Fruit fly (Drosophila melanogaster) whole organism, embryonic: Measurements from ENCODE around the gene Shaw.

Source experiments
- CG10209 ChIP-seq: fragments of 200-800 bp; sonication (Bioruptor generic); optimal IDR thresholded peaks from 3 replicates; lab custom pipeline; 2017; ENCODE audit warnings: missing biosample characterization, mild to moderate bottlenecking, missing genetic modification characterization, missing genetic modification reagents
- CG10267 ChIP-seq: fragments of 200-800 bp; sonication (Bioruptor generic); optimal IDR thresholded peaks from 2 replicates; lab custom pipeline; 2018; ENCODE audit warnings: missing biosample characterization, mild to moderate bottlenecking, missing genetic modification characterization, moderate library complexity
- CG10321 ChIP-seq: fragments of 200-800 bp; sonication (Bioruptor generic); IDR thresholded peaks from 2 replicates; pipeline ENCODE4 v1.3.6; 2022; ENCODE audit warnings: missing biosample characterization, missing genetic modification characterization
- CG11085 ChIP-seq: fragments of 200-800 bp; sonication (Bioruptor generic); IDR thresholded peaks from 2 replicates; pipeline ENCODE4 v1.3.6; 2022; ENCODE audit warnings: missing biosample characterization, missing genetic modification characterization
- CG11696 ChIP-seq: fragments of 200-800 bp; sonication (Bioruptor generic); IDR thresholded peaks from 2 replicates; pipeline ENCODE4 v1.3.6; 2022; ENCODE audit warnings: missing biosample characterization, missing genetic modification characterization
- CG13287 ChIP-seq: fragments of 200-800 bp; sonication (Bioruptor generic); IDR thresholded peaks from 2 replicates; pipeline ENCODE4 v1.3.6; 2022; ENCODE audit warnings: missing biosample characterization, missing genetic modification characterization; ENCODE audit not compliant: partially characterized antibody
- CG13894 ChIP-seq: fragments of 200-800 bp; sonication (Bioruptor generic); optimal IDR thresholded peaks from 3 replicates; lab custom pipeline; 2018; ENCODE audit warnings: missing biosample characterization, mild to moderate bottlenecking, missing genetic modification characterization, moderate library complexity
- CG15479 ChIP-seq: fragments of 200-800 bp; sonication (Bioruptor generic); optimal IDR thresholded peaks from 3 replicates; lab custom pipeline; 2019; ENCODE audit warnings: missing biosample characterization, mild to moderate bottlenecking, missing genetic modification characterization, moderate library complexity
- CG2712 ChIP-seq: fragments of 200-800 bp; optimal IDR thresholded peaks from 3 replicates; lab custom pipeline; 2019; ENCODE audit warnings: missing biosample characterization, mild to moderate bottlenecking, missing genetic modification characterization, moderate library complexity
- CG2875 ChIP-seq: fragments of 200-800 bp; sonication (Bioruptor generic); optimal IDR thresholded peaks from 2 replicates; lab custom pipeline; 2017; ENCODE audit warnings: missing biosample characterization, mild to moderate bottlenecking, missing genetic modification characterization, missing genetic modification reagents
- CG3163 ChIP-seq: fragments of 200-800 bp; sonication (Bioruptor generic); optimal IDR thresholded peaks from 3 replicates; lab custom pipeline; 2016; ENCODE audit warnings: missing biosample characterization, missing genetic modification characterization
- CG32772 ChIP-seq: fragments of 200-800 bp; sonication (Bioruptor generic); IDR thresholded peaks from 2 replicates; pipeline ENCODE4 v1.3.6; 2022; ENCODE audit warnings: missing biosample characterization, missing genetic modification characterization
- CG8924 ChIP-seq: fragments of 200-800 bp; optimal IDR thresholded peaks from 3 replicates; lab custom pipeline; 2019; ENCODE audit warnings: missing biosample characterization, mild to moderate bottlenecking, missing genetic modification characterization, moderate library complexity
- CG9797 ChIP-seq: fragments of 200-800 bp; sonication (Bioruptor generic); optimal IDR thresholded peaks from 3 replicates; lab custom pipeline; 2018; ENCODE audit warnings: missing biosample characterization, mild to moderate bottlenecking, missing genetic modification characterization
- Dbx ChIP-seq: fragments of 200-800 bp; sonication (Bioruptor generic); IDR thresholded peaks from 3 replicates; pipeline ENCODE4 v1.3.6; 2022; ENCODE audit warnings: missing biosample characterization, missing genetic modification characterization
- Deaf1 ChIP-seq: fragments of 200-800 bp; optimal IDR thresholded peaks from 3 replicates; lab custom pipeline; 2019; ENCODE audit warnings: missing biosample characterization, mild to moderate bottlenecking, missing genetic modification characterization, moderate library complexity
- Doc3 ChIP-seq: fragments of 200-800 bp; sonication (Bioruptor generic); IDR thresholded peaks from 3 replicates; pipeline ENCODE4 v1.3.6; 2022; ENCODE audit warnings: missing biosample characterization, missing genetic modification characterization; ENCODE audit not compliant: partially characterized antibody
- Dref ChIP-seq: fragments of 200-800 bp; sonication (Bioruptor generic); IDR thresholded peaks from 2 replicates; pipeline ENCODE4 v1.3.6; 2022; ENCODE audit warnings: missing biosample characterization, missing genetic modification characterization
- Drgx ChIP-seq: fragments of 200-800 bp; sonication (Bioruptor generic); IDR thresholded peaks from 2 replicates; pipeline ENCODE4 v1.3.6; 2022; ENCODE audit warnings: missing biosample characterization, missing genetic modification characterization
- Elba2 ChIP-seq: fragments of 200-800 bp; sonication (Bioruptor generic); optimal IDR thresholded peaks from 3 replicates; lab custom pipeline; 2016; ENCODE audit warnings: missing biosample characterization, missing genetic modification characterization
- Fer1 ChIP-seq: fragments of 200-800 bp; sonication (Bioruptor generic); optimal IDR thresholded peaks from 2 replicates; lab custom pipeline; 2017; ENCODE audit warnings: missing biosample characterization, mild to moderate bottlenecking, missing genetic modification characterization
- HLH4C ChIP-seq: fragments of 200-800 bp; sonication (Bioruptor generic); IDR thresholded peaks from 3 replicates; pipeline ENCODE4 v1.3.6; 2022; ENCODE audit warnings: missing biosample characterization, missing genetic modification characterization; ENCODE audit not compliant: partially characterized antibody
- Hand ChIP-seq: fragments of 200-800 bp; sonication (Bioruptor generic); optimal IDR thresholded peaks from 2 replicates; lab custom pipeline; 2017; ENCODE audit warnings: mild to moderate bottlenecking, missing biosample characterization, missing genetic modification reagents, missing genetic modification characterization
- Hr3 ChIP-seq: fragments of 200-800 bp; sonication (Bioruptor generic); optimal IDR thresholded peaks from 3 replicates; lab custom pipeline; 2016; ENCODE audit warnings: missing biosample characterization, missing genetic modification characterization
- Jarid2 ChIP-seq: fragments of 200-800 bp; sonication (Bioruptor generic); optimal IDR thresholded peaks from 3 replicates; lab custom pipeline; 2017; ENCODE audit warnings: mild to moderate bottlenecking, missing biosample characterization, missing genetic modification reagents, missing genetic modification characterization
- Med ChIP-seq: fragments of 200-800 bp; sonication (Bioruptor generic); peaks from one replicate; lab custom pipeline; 2016; ENCODE audit warnings: missing biosample characterization, missing genetic modification characterization, mild to moderate bottlenecking, inconsistent platforms, moderate library complexity
- NC2β ChIP-seq: fragments of 200-800 bp; sonication (Bioruptor generic); optimal IDR thresholded peaks from 2 replicates; lab custom pipeline; 2016; ENCODE audit warnings: missing biosample characterization, missing genetic modification characterization
- Oli ChIP-seq: fragments of 200-800 bp; sonication (Bioruptor generic); optimal IDR thresholded peaks from 2 replicates; lab custom pipeline; 2018; ENCODE audit warnings: missing biosample characterization, mild to moderate bottlenecking, missing genetic modification characterization, moderate library complexity
- Trl ChIP-seq, 3 experiments: fragments of >200 bp in 2 of 3; fragments of 200-800 bp in 1 of 3; sonication (Bioruptor generic) in 1 of 3; optimal IDR thresholded peaks; 2 replicates in 1 of 3; 3 replicates in 2 of 3; lab custom pipeline; 2016 to 2017; ENCODE audit warnings: missing biosample characterization in 1 of 3, missing genetic modification characterization in 1 of 3
- amos ChIP-seq: fragments of 200-800 bp; sonication (Bioruptor generic); IDR thresholded peaks from 2 replicates; pipeline ENCODE4 v1.3.6; 2022; ENCODE audit warnings: missing biosample characterization, missing genetic modification characterization; ENCODE audit not compliant: partially characterized antibody
- ase ChIP-seq: fragments of 200-800 bp; sonication (Bioruptor generic); IDR thresholded peaks from 3 replicates; pipeline ENCODE4 v1.3.6; 2022; ENCODE audit warnings: missing biosample characterization, missing genetic modification characterization
- caup ChIP-seq: fragments of 200-800 bp; sonication (Bioruptor generic); optimal IDR thresholded peaks from 3 replicates; lab custom pipeline; 2017; ENCODE audit warnings: missing biosample characterization, mild to moderate bottlenecking, missing genetic modification characterization, moderate library complexity; ENCODE audit not compliant: severe bottlenecking
- crol ChIP-seq: fragments of 200-800 bp; sonication (Bioruptor generic); IDR thresholded peaks from 2 replicates; pipeline ENCODE4 v1.3.6; 2022; ENCODE audit warnings: missing biosample characterization, missing genetic modification characterization
- disco-r ChIP-seq: fragments of 200-800 bp; sonication (Bioruptor generic); optimal IDR thresholded peaks from 2 replicates; lab custom pipeline; 2016; ENCODE audit warnings: missing biosample characterization, missing genetic modification characterization
- dysf ChIP-seq: fragments of 200-800 bp; sonication (Bioruptor generic); IDR thresholded peaks from 3 replicates; pipeline ENCODE4 v1.3.6; 2022; ENCODE audit warnings: missing biosample characterization, missing genetic modification characterization
- eyg ChIP-seq: fragments of 200-800 bp; sonication (Bioruptor generic); optimal IDR thresholded peaks from 3 replicates; lab custom pipeline; 2016; ENCODE audit warnings: missing biosample characterization, missing genetic modification characterization
- fd96Cb ChIP-seq: fragments of 200-800 bp; sonication (Bioruptor generic); optimal IDR thresholded peaks from 2 replicates; lab custom pipeline; 2018; ENCODE audit warnings: missing biosample characterization, mild to moderate bottlenecking, missing genetic modification characterization, moderate library complexity
- gsb ChIP-seq: fragments of 200-800 bp; sonication (Bioruptor generic); IDR thresholded peaks from 2 replicates; pipeline ENCODE4 v1.3.6; 2022; ENCODE audit warnings: missing biosample characterization, missing genetic modification characterization
- gt ChIP-seq: fragments of 200-800 bp; sonication (Bioruptor generic); IDR thresholded peaks from 2 replicates; pipeline ENCODE4 v1.3.6; 2022; ENCODE audit warnings: missing biosample characterization, missing genetic modification characterization
- mam ChIP-seq: fragments of 200-800 bp; sonication (Bioruptor generic); optimal IDR thresholded peaks from 3 replicates; lab custom pipeline; 2016; ENCODE audit warnings: missing biosample characterization, missing genetic modification characterization
- rib ChIP-seq: fragments of 200-800 bp; sonication (Bioruptor generic); IDR thresholded peaks from 2 replicates; pipeline ENCODE4 v1.3.6; 2022; ENCODE audit warnings: missing biosample characterization, missing genetic modification characterization
- sd ChIP-seq: fragments of 200-800 bp; sonication (Bioruptor generic); optimal IDR thresholded peaks from 3 replicates; lab custom pipeline; 2018; ENCODE audit warnings: missing biosample characterization, mild to moderate bottlenecking, missing genetic modification characterization, moderate library complexity
- sens ChIP-seq: fragments of 200-800 bp; sonication (Bioruptor generic); peaks from one replicate; lab custom pipeline; 2016; ENCODE audit warnings: missing biosample characterization, missing genetic modification characterization
- ttk ChIP-seq: fragments of 200-800 bp; sonication (Bioruptor generic); IDR thresholded peaks from 2 replicates; pipeline ENCODE4 v2.1.2; 2022; ENCODE audit warnings: missing biosample characterization, missing genetic modification characterization
- zen2 ChIP-seq: fragments of 200-800 bp; sonication (Bioruptor generic); IDR thresholded peaks from 3 replicates; pipeline ENCODE4 v1.3.6; 2022; ENCODE audit warnings: missing biosample characterization, missing genetic modification characterization; ENCODE audit not compliant: partially characterized antibody
- zfh1 ChIP-seq: fragments of 200-800 bp; sonication (Bioruptor generic); IDR thresholded peaks from 3 replicates; pipeline ENCODE4 v1.3.6; 2022; ENCODE audit warnings: missing biosample characterization, missing genetic modification characterization

Gene Shaw

dm6 chr2L:3730182-3730975, 12.4 kb downstream of the Shaw start, which contains the start of gene CG10019:
CG10019 (plus strand) TSS chr2L:3730466.
- TF ChIP-seq CG32772 (GFP tag; lab: Robert Waterston, UW) (no peak), Trl (optimal IDR thresholded peaks at IDR 0.05; lab: Kevin White, UChicago) (peak; percentile 80 to 98), Trl (GFP tag; optimal IDR thresholded peaks at IDR 0.05; lab: Kevin White, UChicago) (no peak), gsb (GFP tag; lab: Robert Waterston, UW) (no peak), Doc3 (GFP tag; lab: Robert Waterston, UW) (no peak), zen2 (0 out of 3 replicates have a peak, but pooled peaks have one; percentile 30), rib (GFP tag; lab: Robert Waterston, UW) (0 out of 2 replicates have a peak, but pooled peaks have one; percentile 18), Oli (no peak), Hand (peak; percentile 26), Med (GFP tag; lab: Kevin White, UChicago) (peak; percentile 71), CG2875 (GFP tag; lab: Kevin White, UChicago) (no peak), CG8924 (tag; lab: Kevin White, UChicago) (no peak), Fer1 (GFP tag; lab: Kevin White, UChicago) (no peak), amos (GFP tag; lab: Robert Waterston, UW) (peak; percentile 19; the same call in 1 of the 2 replicates), sens (GFP tag; lab: Kevin White, UChicago) (peak; percentile 75), crol (peak; percentile 78), sd (tag; lab: Kevin White, UChicago) (peak; percentile 58), Jarid2 (peak; percentile 75), disco-r (no peak), caup (GFP tag; lab: Kevin White, UChicago) (peak; percentile 3), CG11696 (0 out of 2 replicates have a peak, but pooled peaks have one; percentile 23), ase (GFP tag; lab: Robert Waterston, UW) (no peak), Dbx (GFP tag; lab: Robert Waterston, UW) (0 out of 3 replicates have a peak, but pooled peaks have one; percentile 8), CG3163 (GFP tag; lab: Kevin White, UChicago) (peak; percentile 98), CG11085 (GFP tag; lab: Robert Waterston, UW) (no peak), eyg (GFP tag; lab: Kevin White, UChicago) (no peak), CG10321 (GFP tag; lab: Robert Waterston, UW) (no peak), gt (GFP tag; lab: Robert Waterston, UW) (no peak), HLH4C (GFP tag; lab: Robert Waterston, UW) (0 out of 3 replicates have a peak, but pooled peaks have one; percentile 20), Deaf1 (tag; lab: Kevin White, UChicago) (peak; percentile 47), Elba2 (GFP tag; lab: Kevin White, UChicago) (peak; percentile 61), CG13287 (peak; percentile 44; the same call in 1 of the 2 replicates)

dm6 chr2L:3731055-3731454, 13.1 kb downstream of the Shaw start:
- TF ChIP-seq Dref (GFP tag; lab: Robert Waterston, UW): no peak

- TF ChIP-seq fd96Cb (no peak), CG10267 (tag; lab: Kevin White, UChicago) (no peak), Hr3 (peak; percentile 3), CG9797 (GFP tag; lab: Kevin White, UChicago) (no peak), mam (GFP tag; lab: Kevin White, UChicago) (no peak), Drgx (GFP tag; lab: Robert Waterston, UW) (no peak), CG13894 (tag; lab: Kevin White, UChicago) (peak; percentile 61), CG15479 (GFP tag; lab: Kevin White, UChicago) (no peak), zfh1 (GFP tag; lab: Robert Waterston, UW) (no peak), CG2712 (peak; percentile 1), dysf (GFP tag; lab: Robert Waterston, UW) (no peak), CG10209 (no peak), ttk (GFP tag; lab: Robert Waterston, UW) (no peak), NC2β (GFP tag; lab: Kevin White, UChicago) (no peak)
These were observed 19.1 kb downstream of the Shaw start for dm6 chr2L:3737003-3737662.
